Worm (Caenorhabditis elegans): ENCODE results near the gene F22E5.1.
"Not testable (repeated sequence)": the region's sequence is repeated elsewhere in the genome, so short reads cannot be mapped to it uniquely, and the experiment has no call there.

F22E5.1 gene

DNA sequence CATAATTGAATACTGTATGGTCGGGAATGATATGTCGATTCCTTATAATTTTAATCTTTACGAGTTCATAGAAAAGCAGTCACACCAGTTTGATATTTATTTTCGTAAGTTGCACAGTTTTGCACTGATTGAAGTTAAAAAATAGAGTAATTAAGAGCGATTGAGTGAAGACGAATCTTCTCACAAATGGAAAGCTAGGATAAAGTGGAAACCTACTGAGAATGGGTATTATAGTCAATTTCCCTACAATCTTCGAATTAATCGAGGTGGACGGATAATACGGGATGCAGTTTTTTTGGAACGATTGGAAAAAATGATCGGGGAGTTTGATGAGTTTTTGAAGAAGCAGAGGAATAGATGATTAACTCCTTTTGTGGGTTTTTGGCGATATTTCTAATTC is 32.6 kb upstream of the F22E5.1 start, which contains the start of gene F22E5.23:
TSS of gene F22E5.23 (plus strand) at position 301 of the 400 bp plus-strand sequence.
- TF ChIP-seq klf-2 (GFP tag; conservative IDR thresholded peaks at IDR 0.05) (no peak), tab-1 (GFP tag; IDR thresholded peaks at IDR 0.05) (no peak), ztf-23 (GFP tag; IDR thresholded peaks at IDR 0.05) (no peak), T22C8.4 (GFP tag; IDR thresholded peaks at IDR 0.05) (no peak), ref-1 (GFP tag; conservative IDR thresholded peaks at IDR 0.05) (no peak), med-1 (GFP tag; optimal IDR thresholded peaks at IDR 0.05; ENCODE audit: insufficient read depth) (no peak), flt-1 (GFP tag; IDR thresholded peaks at IDR 0.05) (no peak)

DNA sequence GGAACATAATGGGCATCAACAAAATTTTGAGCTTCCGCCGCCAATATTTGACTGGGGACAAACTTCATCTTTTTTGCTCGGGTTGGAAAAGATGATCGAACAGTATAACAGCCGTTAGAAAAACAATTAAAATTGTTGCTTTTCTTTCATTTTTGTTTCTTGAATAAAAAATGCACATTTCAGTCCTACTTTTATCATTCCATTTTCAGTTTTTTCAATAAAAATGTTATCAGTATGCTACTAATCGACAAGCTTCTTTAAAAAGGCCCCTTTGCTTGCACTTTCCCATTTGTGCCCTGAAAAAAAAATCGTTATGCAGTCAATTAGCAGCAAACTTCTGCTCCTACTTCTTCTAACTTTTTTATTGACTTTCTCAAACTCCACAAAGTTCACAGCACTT is 31.8 kb upstream of the F22E5.1 start, which contains the start of gene F22E5.7:
TSS of gene F22E5.7 (plus strand) at position 301 of the 400 bp plus-strand sequence.
- no peak for TF ChIP-seq ztf-23 (GFP tag; IDR thresholded peaks at IDR 0.05)
- no peak for TF ChIP-seq tab-1 (GFP tag; IDR thresholded peaks at IDR 0.05)
- TF ChIP-seq klf-2 (GFP tag; conservative IDR thresholded peaks at IDR 0.05), result no peak
- no peak for TF ChIP-seq ztf-29 (GFP tag; IDR thresholded peaks at IDR 0.05)

DNA sequence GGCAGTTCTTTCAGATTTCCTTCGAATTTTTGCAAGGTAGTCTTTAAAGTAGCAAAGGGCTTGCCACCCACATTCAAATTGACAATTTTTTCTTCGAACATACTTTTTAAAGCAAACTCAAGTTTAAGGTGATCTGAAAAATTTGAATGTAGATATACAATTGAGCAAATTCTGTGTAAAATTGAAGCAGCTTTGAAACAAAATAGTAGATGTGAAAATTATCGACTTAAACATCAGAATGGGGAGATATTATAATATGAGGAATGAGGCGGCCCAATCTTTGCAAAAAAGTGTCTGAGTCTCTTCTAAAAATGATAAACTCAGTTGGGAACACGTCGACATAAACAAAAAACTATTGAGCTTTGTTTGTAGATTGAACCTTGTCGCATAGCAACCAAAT is 29.1 kb upstream of the F22E5.1 start, which contains the start of gene F22E5.11:
TSS of gene F22E5.11 (minus strand) at position 101 of the 400 bp plus-strand sequence.
- TF ChIP-seq klf-2 (GFP tag; conservative IDR thresholded peaks at IDR 0.05) (no peak), T22C8.4 (GFP tag; IDR thresholded peaks at IDR 0.05) (no peak), cog-1 (tag; optimal IDR thresholded peaks at IDR 0.05) (no peak), flt-1 (GFP tag; IDR thresholded peaks at IDR 0.05) (no peak), ztf-29 (GFP tag; IDR thresholded peaks at IDR 0.05) (no peak), med-1 (GFP tag; optimal IDR thresholded peaks at IDR 0.05; ENCODE audit: insufficient read depth) (no peak), ztf-23 (GFP tag; IDR thresholded peaks at IDR 0.05) (no peak), tab-1 (GFP tag; IDR thresholded peaks at IDR 0.05) (no peak), ref-1 (GFP tag; conservative IDR thresholded peaks at IDR 0.05) (no peak)

DNA sequence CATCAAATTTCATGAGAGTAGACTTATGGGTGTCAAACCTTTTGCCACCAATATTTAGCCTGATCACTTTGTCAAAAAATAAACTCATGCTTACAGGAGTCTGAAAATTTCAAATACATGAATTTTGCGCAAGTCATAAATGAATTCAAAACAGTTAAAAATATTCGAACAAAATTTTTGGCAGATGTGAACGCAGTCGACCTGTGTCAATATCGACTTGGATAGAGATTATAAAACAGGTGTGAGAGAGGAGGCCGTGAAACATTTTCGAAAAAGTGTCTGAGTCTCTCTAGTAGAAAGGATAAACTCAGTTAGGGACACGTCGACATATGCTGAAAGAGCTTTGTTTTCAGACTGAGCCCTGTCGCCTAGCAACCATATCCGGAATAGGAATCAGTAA is 26.8 kb upstream of the F22E5.1 start, which contains the start of gene F22E5.12:
TSS of gene F22E5.12 (minus strand) at position 101 of the 400 bp plus-strand sequence.
- TF ChIP-seq tab-1 (GFP tag; IDR thresholded peaks at IDR 0.05); med-1 (GFP tag; optimal IDR thresholded peaks at IDR 0.05; ENCODE audit: insufficient read depth); cog-1 (tag; optimal IDR thresholded peaks at IDR 0.05): not testable (repeated sequence)

DNA sequence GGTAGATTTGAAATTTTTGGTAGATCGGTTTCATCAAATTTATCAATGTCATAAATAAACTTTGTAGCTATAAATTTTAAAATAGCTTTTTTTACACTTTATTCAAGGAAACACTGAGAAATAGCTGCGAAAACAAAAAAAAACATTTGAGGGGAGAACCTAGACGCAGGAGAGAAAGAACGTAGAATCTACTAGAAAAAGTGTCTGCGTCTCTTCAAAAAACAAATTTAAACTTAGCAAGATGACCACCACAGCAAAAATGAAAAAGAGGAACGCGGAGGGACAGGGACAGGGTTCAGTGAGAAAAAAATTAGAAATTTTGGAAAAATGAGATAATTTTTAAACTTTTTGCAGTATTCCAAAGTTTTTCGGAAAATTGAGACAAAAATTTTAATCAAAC is 24.6 kb upstream of the F22E5.1 start:
- TF ChIP-seq flt-1 (GFP tag; IDR thresholded peaks at IDR 0.05), result no peak
- no peak for TF ChIP-seq med-1 (GFP tag; optimal IDR thresholded peaks at IDR 0.05; ENCODE audit: insufficient read depth)
- TF ChIP-seq T22C8.4 (GFP tag; IDR thresholded peaks at IDR 0.05), result no peak
- no peak for TF ChIP-seq cog-1 (tag; optimal IDR thresholded peaks at IDR 0.05)
- no peak for TF ChIP-seq ztf-29 (GFP tag; IDR thresholded peaks at IDR 0.05)
- TF ChIP-seq ztf-23 (GFP tag; IDR thresholded peaks at IDR 0.05), result no peak
- no peak for TF ChIP-seq tab-1 (GFP tag; IDR thresholded peaks at IDR 0.05)
- no peak for TF ChIP-seq klf-2 (GFP tag; conservative IDR thresholded peaks at IDR 0.05)
- no peak for TF ChIP-seq ref-1 (GFP tag; conservative IDR thresholded peaks at IDR 0.05)

DNA sequence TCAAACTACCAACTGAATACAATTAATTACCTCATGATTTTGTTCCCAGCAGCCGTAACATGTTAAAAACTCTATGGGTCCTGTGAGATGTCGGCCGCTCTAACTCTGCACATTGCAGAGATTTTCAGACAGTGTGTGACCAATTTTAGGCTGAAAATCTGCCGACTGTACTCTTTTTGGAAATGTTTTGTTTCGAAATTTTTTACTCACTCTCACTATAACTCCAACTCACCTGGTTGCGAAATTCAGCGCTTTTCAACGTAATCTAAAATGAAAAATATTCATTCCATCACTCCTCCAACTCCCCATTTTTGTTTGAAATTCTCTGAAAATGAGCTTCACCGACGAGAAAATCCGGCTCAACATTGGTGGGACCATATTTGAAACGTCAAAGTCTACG is 24.0 kb upstream of the F22E5.1 start, which contains the start of the genes F22E5.13 and F22E5.6:
TSS of gene F22E5.13 (minus strand) at position 101 of the 400 bp plus-strand sequence.
TSS of gene F22E5.6 (plus strand) at position 297 of the 400 bp plus-strand sequence.
- TF ChIP-seq flt-1 (GFP tag; IDR thresholded peaks at IDR 0.05) (no peak), ztf-23 (GFP tag; IDR thresholded peaks at IDR 0.05) (no peak), ref-1 (GFP tag; conservative IDR thresholded peaks at IDR 0.05) (no peak), tab-1 (GFP tag; IDR thresholded peaks at IDR 0.05) (no peak), ztf-29 (GFP tag; IDR thresholded peaks at IDR 0.05) (no peak), med-1 (GFP tag; optimal IDR thresholded peaks at IDR 0.05; ENCODE audit: insufficient read depth) (no peak), cog-1 (tag; optimal IDR thresholded peaks at IDR 0.05) (no peak), T22C8.4 (GFP tag; IDR thresholded peaks at IDR 0.05) (no peak), klf-2 (GFP tag; conservative IDR thresholded peaks at IDR 0.05) (no peak)

DNA sequence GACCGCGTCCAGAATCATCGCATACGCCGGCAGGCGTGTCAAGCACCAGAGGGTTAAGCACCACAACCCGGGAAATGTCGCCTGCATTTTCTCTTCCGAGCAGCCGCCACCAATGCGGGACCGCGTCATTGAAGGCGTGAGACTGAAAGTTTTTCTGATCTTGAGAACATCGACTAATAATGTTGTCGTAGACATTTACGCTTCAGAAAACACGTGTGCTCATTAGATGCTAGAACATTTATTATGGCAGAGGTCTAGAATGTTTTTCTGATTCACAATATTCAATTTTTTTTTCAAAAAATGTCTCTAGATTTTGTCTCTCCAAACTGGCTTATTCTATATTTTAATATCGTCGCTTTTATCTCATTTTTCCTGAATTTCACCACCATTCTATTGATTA is 17.0 kb upstream of the F22E5.1 start, which contains the start of gene sri-47:
TSS of gene sri-47 (plus strand) at position 301 of the 400 bp plus-strand sequence.
- TF ChIP-seq T22C8.4 (GFP tag; IDR thresholded peaks at IDR 0.05) (no peak), ref-1 (GFP tag; conservative IDR thresholded peaks at IDR 0.05) (no peak)

DNA sequence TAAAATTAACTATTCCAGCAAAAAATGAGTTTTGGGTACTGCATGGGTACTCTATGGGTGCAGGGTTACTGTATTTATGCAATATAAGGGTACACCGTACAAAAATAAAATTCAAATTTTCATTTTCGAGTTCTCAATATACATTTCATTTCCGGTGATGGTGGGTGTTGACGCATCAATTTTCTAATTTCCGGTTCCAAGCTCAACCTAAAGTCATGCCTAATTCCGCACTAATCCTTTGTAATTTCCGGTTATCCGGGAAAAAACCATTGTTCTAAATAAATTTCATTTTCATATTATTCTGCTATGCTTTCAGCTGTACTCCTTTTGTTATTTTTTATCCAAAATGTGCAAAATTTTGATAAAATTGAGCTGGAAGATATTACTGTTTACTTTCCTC is 14.2 kb upstream of the F22E5.1 start, which contains the start of gene gcy-21:
TSS of gene gcy-21 (plus strand) at position 301 of the 400 bp plus-strand sequence.
- TF ChIP-seq cog-1 (tag; optimal IDR thresholded peaks at IDR 0.05), result no peak
- TF ChIP-seq klf-2 (GFP tag; conservative IDR thresholded peaks at IDR 0.05), result no peak
- no peak for TF ChIP-seq ztf-23 (GFP tag; IDR thresholded peaks at IDR 0.05)
- no peak for TF ChIP-seq med-1 (GFP tag; optimal IDR thresholded peaks at IDR 0.05; ENCODE audit: insufficient read depth)
- TF ChIP-seq ref-1 (GFP tag; conservative IDR thresholded peaks at IDR 0.05), result no peak
- TF ChIP-seq T22C8.4 (GFP tag; IDR thresholded peaks at IDR 0.05), result no peak
- TF ChIP-seq ztf-29 (GFP tag; IDR thresholded peaks at IDR 0.05), result no peak
- TF ChIP-seq tab-1 (GFP tag; IDR thresholded peaks at IDR 0.05), result no peak
- no peak for TF ChIP-seq flt-1 (GFP tag; IDR thresholded peaks at IDR 0.05)

DNA sequence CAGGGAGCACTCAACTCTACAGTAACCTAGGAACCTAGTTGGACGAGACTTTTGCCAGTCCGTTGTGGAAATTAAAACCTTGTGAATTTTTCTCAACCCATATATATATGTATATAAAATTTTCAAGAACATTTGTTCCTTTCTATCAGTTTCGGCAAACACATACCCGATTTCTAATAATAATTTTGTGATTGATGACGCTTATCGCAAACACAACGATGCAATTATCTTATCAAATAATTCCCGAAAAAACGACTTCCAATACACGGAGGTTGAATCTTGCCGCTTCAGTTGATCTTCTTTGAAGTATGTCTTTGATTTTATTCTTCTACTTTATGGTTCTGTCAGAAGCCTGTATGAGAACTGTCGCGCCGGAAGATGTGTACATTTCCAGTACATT is 8.5 kb upstream of the F22E5.1 start, which contains the start of gene F22E5.2:
TSS of gene F22E5.2 (plus strand) at position 301 of the 400 bp plus-strand sequence.
- TF ChIP-seq cog-1 (tag; optimal IDR thresholded peaks at IDR 0.05); ztf-23 (GFP tag; IDR thresholded peaks at IDR 0.05); ref-1 (GFP tag; conservative IDR thresholded peaks at IDR 0.05): not testable (repeated sequence)

DNA sequence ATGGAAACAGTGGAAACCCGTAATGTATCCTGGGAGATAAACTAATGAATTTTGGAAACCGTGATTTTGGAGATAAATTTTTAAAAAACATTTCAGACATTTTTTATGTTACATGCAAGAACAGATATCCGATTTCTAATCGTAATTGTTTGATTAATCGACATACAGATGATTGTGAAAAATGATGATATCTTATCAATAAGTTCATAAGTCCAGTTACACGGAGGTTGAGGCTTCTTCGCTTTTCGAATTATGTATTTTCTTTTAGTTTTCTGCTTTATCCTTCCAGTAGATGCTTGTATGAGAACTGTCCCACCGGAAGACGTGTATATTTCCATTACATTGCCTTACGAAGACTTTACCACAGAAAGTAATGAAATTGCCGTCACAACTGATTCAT is 8.0 kb upstream of the F22E5.1 start, which contains the start of gene F22E5.22:
TSS of gene F22E5.22 (plus strand) at position 301 of the 400 bp plus-strand sequence.
- TF ChIP-seq ztf-23 (GFP tag; IDR thresholded peaks at IDR 0.05), result no peak
- TF ChIP-seq med-1 (GFP tag; optimal IDR thresholded peaks at IDR 0.05; ENCODE audit: insufficient read depth), result no peak
- no peak for TF ChIP-seq tab-1 (GFP tag; IDR thresholded peaks at IDR 0.05)
- TF ChIP-seq T22C8.4 (GFP tag; IDR thresholded peaks at IDR 0.05), result no peak
- TF ChIP-seq flt-1 (GFP tag; IDR thresholded peaks at IDR 0.05), result no peak
- no peak for TF ChIP-seq cog-1 (tag; optimal IDR thresholded peaks at IDR 0.05)

Data from whole organism, midembryonic.